Fruit fly (Drosophila melanogaster): Measurements from ENCODE around the gene CG33177.

CG33177 gene

DNA sequence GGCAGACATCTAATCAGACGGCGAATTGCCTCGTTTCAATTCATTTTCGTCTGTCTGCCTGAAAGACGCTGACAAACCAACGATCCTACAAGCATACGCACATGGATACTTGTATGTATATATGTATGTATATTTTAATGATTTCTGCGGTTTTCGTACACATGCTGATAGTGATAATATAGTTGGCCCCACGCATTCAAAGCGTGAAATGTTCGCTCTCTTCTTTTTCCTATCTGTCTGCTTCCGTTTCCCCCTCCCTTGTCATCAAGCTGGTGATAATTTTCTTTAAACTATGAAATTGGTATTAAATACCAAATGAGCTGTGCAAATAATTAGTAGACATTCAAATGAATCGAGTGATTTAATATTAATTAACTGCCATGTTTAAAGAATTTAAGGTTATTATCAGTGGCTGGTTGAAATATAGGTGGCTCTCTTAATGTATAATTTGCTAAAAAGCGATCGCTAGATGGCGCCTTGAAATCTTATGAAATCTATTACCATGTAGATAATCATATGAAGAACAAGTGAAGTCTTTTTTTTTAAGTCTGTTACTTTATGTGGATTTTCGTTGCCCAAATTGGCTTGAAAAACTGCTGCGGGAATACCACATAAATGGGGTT, at the start of gene CG33177 (continued):
- TF ChIP-seq gem (tag; optimal IDR thresholded peaks at IDR 0.05) (peak; percentile 26), Asciz (GFP tag; optimal IDR thresholded peaks at IDR 0.05) (no peak), Oaz (GFP tag; IDR thresholded peaks at IDR 0.05) (no peak), Optix (GFP tag; IDR thresholded peaks at IDR 0.05) (no peak), CG17359 (tag; optimal IDR thresholded peaks at IDR 0.05) (peak; percentile 37), CG10431 (GFP tag; optimal IDR thresholded peaks at IDR 0.05) (peak; percentile 69), sens (GFP tag) (peak; percentile 79), CG14710 (tag; optimal IDR thresholded peaks at IDR 0.05) (peak; percentile 10), prd (optimal IDR thresholded peaks at IDR 0.05) (no peak), prd (GFP tag; IDR thresholded peaks at IDR 0.05) (no peak), Ets65A (GFP tag) (peak; percentile 37), CG34376 (GFP tag; optimal IDR thresholded peaks at IDR 0.05) (peak; percentile 71), Sry-δ (GFP tag; optimal IDR thresholded peaks at IDR 0.05) (peak; percentile 24), bigmax (GFP tag; optimal IDR thresholded peaks at IDR 0.05) (peak; percentile 96), phol (tag; optimal IDR thresholded peaks at IDR 0.05) (peak; percentile 55), CG12155 (GFP tag; optimal IDR thresholded peaks at IDR 0.05) (no peak), CG17361 (GFP tag; IDR thresholded peaks at IDR 0.05) (no peak), NFAT (GFP tag; IDR thresholded peaks at IDR 0.05) (0 out of 2 replicates have a peak, but pooled peaks have one; percentile 24), CG15696 (tag; optimal IDR thresholded peaks at IDR 0.05) (peak; percentile 32), fru (optimal IDR thresholded peaks at IDR 0.05) (no peak), CG17829 (tag; optimal IDR thresholded peaks at IDR 0.05) (peak; percentile 35), run (tag; optimal IDR thresholded peaks at IDR 0.05) (peak; percentile 23), zfh2 (GFP tag; optimal IDR thresholded peaks at IDR 0.05) (no peak), Doc3 (GFP tag; IDR thresholded peaks at IDR 0.05; ENCODE audit: partially characterized antibody) (no peak), amos (GFP tag; IDR thresholded peaks at IDR 0.05; ENCODE audit: partially characterized antibody) (0 out of 2 replicates have a peak, but pooled peaks have one; percentile 10), mirr (GFP tag; optimal IDR thresholded peaks at IDR 0.05) (peak; percentile 55), lab (GFP tag; optimal IDR thresholded peaks at IDR 0.05) (peak; percentile 44), CTCF (GFP tag; optimal IDR thresholded peaks at IDR 0.05) (peak; percentile 98), yki (optimal IDR thresholded peaks at IDR 0.05) (no peak), CG15514 (GFP tag; optimal IDR thresholded peaks at IDR 0.05) (peak; percentile 32), CG11504 (tag; optimal IDR thresholded peaks at IDR 0.05) (peak; percentile 28), NC2β (GFP tag; optimal IDR thresholded peaks at IDR 0.05) (no peak), CG2120 (GFP tag; optimal IDR thresholded peaks at IDR 0.05) (peak; percentile 27), CG17328 (GFP tag; IDR thresholded peaks at IDR 0.05) (peak; percentile 21; the same call in 1 of the 2 replicates), dmrt99B (tag; optimal IDR thresholded peaks at IDR 0.05) (no peak), CG1233 (GFP tag; optimal IDR thresholded peaks at IDR 0.05) (no peak), Mad (GFP tag; optimal IDR thresholded peaks at IDR 0.05) (no peak), CG12219 (GFP tag; optimal IDR thresholded peaks at IDR 0.05) (no peak), CG31441 (GFP tag; IDR thresholded peaks at IDR 0.05) (no peak), CG18476 (GFP tag; optimal IDR thresholded peaks at IDR 0.05) (no peak), cg (GFP tag; optimal IDR thresholded peaks at IDR 0.05) (no peak), pho (GFP tag; optimal IDR thresholded peaks at IDR 0.05) (peak; percentile 12), ERR (GFP tag; optimal IDR thresholded peaks at IDR 0.05) (no peak), CG10462 (GFP tag; optimal IDR thresholded peaks at IDR 0.05) (no peak), lmd (GFP tag; IDR thresholded peaks at IDR 0.05) (0 out of 2 replicates have a peak, but pooled peaks have one; percentile 12), BEAF-32 (GFP tag; optimal IDR thresholded peaks at IDR 0.05) (peak; percentile 1), sug (tag; optimal IDR thresholded peaks at IDR 0.05) (peak; percentile 74), stc (GFP tag; IDR thresholded peaks at IDR 0.05) (no peak), CG13424 (tag; optimal IDR thresholded peaks at IDR 0.05) (peak; percentile 21), B-H2 (GFP tag; optimal IDR thresholded peaks at IDR 0.05) (peak; percentile 39), CG12659 (GFP tag; optimal IDR thresholded peaks at IDR 0.05) (peak; percentile 25)

Data from whole organism, embryonic.